Worm (Caenorhabditis elegans) whole organism, early embryonic: Measurements from ENCODE around the gene byn-1.

Experiments
- B0310.2 ChIP-seq: sonication (generic microtip); optimal IDR thresholded peaks from 2 replicates; lab custom pipeline; 2016; ENCODE audit warnings: mild to moderate bottlenecking, missing genetic modification characterization, missing compliant biosample characterization
- F13C5.2 ChIP-seq: sonication (generic microtip); optimal IDR thresholded peaks from 2 replicates; lab custom pipeline; 2017; ENCODE audit warnings: mild to moderate bottlenecking, missing genetic modification characterization, inconsistent platforms, missing compliant biosample characterization
- aly-1 ChIP-seq: sonication (generic microtip); optimal IDR thresholded peaks from 2 replicates; lab custom pipeline; 2016; ENCODE audit warnings: missing genetic modification characterization, missing compliant biosample characterization
- ama-1 ChIP-seq: fragments of 150-350 bp; optimal IDR thresholded peaks from 2 replicates; lab custom pipeline; 2014
- ets-7 ChIP-seq: sonication (generic microtip); optimal IDR thresholded peaks from 2 replicates; lab custom pipeline; 2016; ENCODE audit warnings: missing genotype, missing genetic modification characterization, missing compliant biosample characterization
- flt-1 ChIP-seq: fragments of 200-800 bp; sonication (Bioruptor generic); IDR thresholded peaks from 2 replicates; pipeline ENCODE4 v1.3.6; 2022; ENCODE audit warnings: missing genetic modification characterization, missing compliant biosample characterization
- hmg-4 ChIP-seq: fragments of 200-800 bp; sonication (Bioruptor generic); optimal IDR thresholded peaks from 2 replicates; lab custom pipeline; 2018; ENCODE audit warnings: mild to moderate bottlenecking, missing genetic modification characterization, missing compliant biosample characterization
- sea-1 ChIP-seq: fragments of 200-800 bp; sonication (Bioruptor generic); conservative IDR thresholded peaks from 2 replicates; pipeline ENCODE4 v1.3.6; 2022; ENCODE audit warnings: missing genetic modification characterization, missing compliant biosample characterization
- tbx-11 ChIP-seq: fragments of 200-800 bp; sonication (Bioruptor generic); IDR thresholded peaks from 2 replicates; pipeline ENCODE4 v1.3.6; 2022; ENCODE audit warnings: missing genetic modification characterization, missing compliant biosample characterization
- tbx-37 ChIP-seq: fragments of 200-800 bp; sonication (Bioruptor generic); conservative IDR thresholded peaks from 2 replicates; pipeline ENCODE4 v1.3.6; 2022; ENCODE audit warnings: missing genetic modification reagents, missing genetic modification characterization, missing compliant biosample characterization

DNA sequence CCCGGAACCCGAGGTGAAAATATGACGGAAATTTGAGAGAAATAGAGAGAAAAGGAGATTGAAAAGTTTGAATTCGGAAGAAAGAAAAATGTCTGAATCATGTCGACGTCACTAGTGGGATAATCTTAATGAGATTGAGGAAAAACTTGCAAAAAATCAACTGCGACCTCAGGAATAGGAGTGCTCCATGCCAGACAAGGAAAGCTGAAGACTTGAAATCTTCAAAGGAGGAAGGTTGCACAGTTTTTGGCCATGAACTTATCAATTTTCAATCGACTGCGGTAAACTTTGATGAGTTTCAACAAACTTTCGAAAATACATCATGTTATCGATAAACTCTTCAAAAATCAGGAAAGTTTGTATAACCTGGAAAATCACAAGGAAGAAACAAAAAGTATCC lies 19.4 kb upstream of the byn-1 start, which contains the start of gene pdf-1:
- TF ChIP-seq ama-1 (lab: Kevin White, UChicago) (no peak), tbx-11 (GFP tag; lab: Robert Waterston, UW) (no peak), tbx-37 (GFP tag; lab: Robert Waterston, UW) (no peak), hmg-4 (GFP tag; lab: Kevin White, UChicago) (no peak), sea-1 (no peak), ets-7 (tag; lab: Kevin White, UChicago) (no peak), B0310.2 (tag; lab: Kevin White, UChicago) (no peak), F13C5.2 (no peak), aly-1 (tag; lab: Kevin White, UChicago) (no peak), flt-1 (GFP tag; lab: Robert Waterston, UW) (no peak)
